Worm (Caenorhabditis elegans): Measurements from ENCODE around the gene CC8.3.

CC8.3 gene

ce11 chrIV:3642189-3642588, at the start of gene CC8.3:
TSS of gene CC8.3 (minus strand) at chrIV:3642289.
- TF ChIP-seq tbx-11 (GFP tag; IDR thresholded peaks at IDR 0.05): no peak
- no peak for TF ChIP-seq aly-1 (tag; optimal IDR thresholded peaks at IDR 0.05)
- no peak for TF ChIP-seq B0310.2 (tag; optimal IDR thresholded peaks at IDR 0.05)
- TF ChIP-seq sea-1 (GFP tag; conservative IDR thresholded peaks at IDR 0.05): no peak
- TF ChIP-seq tra-4 (tag; optimal IDR thresholded peaks at IDR 0.05): no peak
- TF ChIP-seq hnd-1 (tag; optimal IDR thresholded peaks at IDR 0.05): no peak
- no peak for TF ChIP-seq ets-7 (tag; optimal IDR thresholded peaks at IDR 0.05)
- no peak for TF ChIP-seq flt-1 (GFP tag; IDR thresholded peaks at IDR 0.05)
- TF ChIP-seq tbx-37 (GFP tag; conservative IDR thresholded peaks at IDR 0.05): no peak
- no peak for TF ChIP-seq pes-1 (GFP tag; IDR thresholded peaks at IDR 0.05)
- TF ChIP-seq ceh-13 (GFP tag; optimal IDR thresholded peaks at IDR 0.05): no peak
- TF ChIP-seq hmg-4 (GFP tag; optimal IDR thresholded peaks at IDR 0.05): no peak
- no peak for TF ChIP-seq F13C5.2 (tag; optimal IDR thresholded peaks at IDR 0.05)
- TF ChIP-seq hmbx-1 (tag; optimal IDR thresholded peaks at IDR 0.05): no peak
- TF ChIP-seq scrt-1 (GFP tag; IDR thresholded peaks at IDR 0.05): no peak
- TF ChIP-seq ceh-36 (tag; optimal IDR thresholded peaks at IDR 0.05): no peak
- TF ChIP-seq ama-1 (optimal IDR thresholded peaks at IDR 0.05): no peak

- no peak for TF ChIP-seq sea-1 (GFP tag; conservative IDR thresholded peaks at IDR 0.05)
- TF ChIP-seq hmbx-1 (tag; optimal IDR thresholded peaks at IDR 0.05): no peak
- no peak for TF ChIP-seq B0310.2 (tag; optimal IDR thresholded peaks at IDR 0.05)
- TF ChIP-seq ceh-13 (GFP tag; optimal IDR thresholded peaks at IDR 0.05): no peak
- no peak for TF ChIP-seq tbx-11 (GFP tag; IDR thresholded peaks at IDR 0.05)
- TF ChIP-seq scrt-1 (GFP tag; IDR thresholded peaks at IDR 0.05): no peak
- no peak for TF ChIP-seq hmg-4 (GFP tag; optimal IDR thresholded peaks at IDR 0.05)
- no peak for TF ChIP-seq flt-1 (GFP tag; IDR thresholded peaks at IDR 0.05)
- no peak for TF ChIP-seq ama-1 (optimal IDR thresholded peaks at IDR 0.05)
- no peak for TF ChIP-seq hnd-1 (tag; optimal IDR thresholded peaks at IDR 0.05)
- TF ChIP-seq aly-1 (tag; optimal IDR thresholded peaks at IDR 0.05): no peak
These were observed 46.0 kb upstream of the CC8.3 start for ce11 chrIV:3688050-3688449.

ce11 chrIV:3686765-3687164, 44.7 kb upstream of the CC8.3 start, which contains the start of gene map-1:
TSS of gene map-1 (minus strand) at chrIV:3686865.
- TF ChIP-seq ama-1 (optimal IDR thresholded peaks at IDR 0.05): no peak
- no peak for TF ChIP-seq B0310.2 (tag; optimal IDR thresholded peaks at IDR 0.05)
- TF ChIP-seq hmbx-1 (tag; optimal IDR thresholded peaks at IDR 0.05): no peak
- no peak for TF ChIP-seq tra-4 (tag; optimal IDR thresholded peaks at IDR 0.05)
- TF ChIP-seq sea-1 (GFP tag; conservative IDR thresholded peaks at IDR 0.05): no peak
- TF ChIP-seq scrt-1 (GFP tag; IDR thresholded peaks at IDR 0.05): no peak
- no peak for TF ChIP-seq ceh-13 (GFP tag; optimal IDR thresholded peaks at IDR 0.05)
- no peak for TF ChIP-seq aly-1 (tag; optimal IDR thresholded peaks at IDR 0.05)
- TF ChIP-seq hnd-1 (tag; optimal IDR thresholded peaks at IDR 0.05): no peak
- no peak for TF ChIP-seq tbx-37 (GFP tag; conservative IDR thresholded peaks at IDR 0.05)
- TF ChIP-seq flt-1 (GFP tag; IDR thresholded peaks at IDR 0.05): no peak
- TF ChIP-seq hmg-4 (GFP tag; optimal IDR thresholded peaks at IDR 0.05): no peak
- no peak for TF ChIP-seq tbx-11 (GFP tag; IDR thresholded peaks at IDR 0.05)
- TF ChIP-seq ets-7 (tag; optimal IDR thresholded peaks at IDR 0.05): no peak
- TF ChIP-seq F13C5.2 (tag; optimal IDR thresholded peaks at IDR 0.05): no peak
- no peak for TF ChIP-seq pes-1 (GFP tag; IDR thresholded peaks at IDR 0.05)
- TF ChIP-seq ceh-36 (tag; optimal IDR thresholded peaks at IDR 0.05): no peak

ce11 chrIV:3686260-3686659, 44.2 kb upstream of the CC8.3 start:
- TF ChIP-seq ama-1 (optimal IDR thresholded peaks at IDR 0.05) (no peak), aly-1 (tag; optimal IDR thresholded peaks at IDR 0.05) (peak; percentile 73), tbx-11 (GFP tag; IDR thresholded peaks at IDR 0.05) (0 out of 2 replicates have a peak, but pooled peaks have one; percentile 38), hmg-4 (GFP tag; optimal IDR thresholded peaks at IDR 0.05) (peak; percentile 21)

ce11 chrIV:3681763-3682162, 39.7 kb upstream of the CC8.3 start:
- TF ChIP-seq ets-7 (tag; optimal IDR thresholded peaks at IDR 0.05) (no peak), scrt-1 (GFP tag; IDR thresholded peaks at IDR 0.05) (no peak), tbx-11 (GFP tag; IDR thresholded peaks at IDR 0.05) (no peak)

ce11 chrIV:3668603-3669002, 26.5 kb upstream of the CC8.3 start, which contains the start of gene fmil-1:
TSS of gene fmil-1 (minus strand) at chrIV:3668703.
- no peak for TF ChIP-seq scrt-1 (GFP tag; IDR thresholded peaks at IDR 0.05)
- TF ChIP-seq ceh-36 (tag; optimal IDR thresholded peaks at IDR 0.05): no peak
- TF ChIP-seq flt-1 (GFP tag; IDR thresholded peaks at IDR 0.05): no peak
- TF ChIP-seq B0310.2 (tag; optimal IDR thresholded peaks at IDR 0.05): no peak
- TF ChIP-seq tbx-37 (GFP tag; conservative IDR thresholded peaks at IDR 0.05): no peak
- TF ChIP-seq pes-1 (GFP tag; IDR thresholded peaks at IDR 0.05): no peak
- no peak for TF ChIP-seq hmbx-1 (tag; optimal IDR thresholded peaks at IDR 0.05)
- no peak for TF ChIP-seq tbx-11 (GFP tag; IDR thresholded peaks at IDR 0.05)
- TF ChIP-seq tra-4 (tag; optimal IDR thresholded peaks at IDR 0.05): no peak
- no peak for TF ChIP-seq ama-1 (optimal IDR thresholded peaks at IDR 0.05)
- no peak for TF ChIP-seq ceh-13 (GFP tag; optimal IDR thresholded peaks at IDR 0.05)
- no peak for TF ChIP-seq hnd-1 (tag; optimal IDR thresholded peaks at IDR 0.05)
- no peak for TF ChIP-seq F13C5.2 (tag; optimal IDR thresholded peaks at IDR 0.05)
- TF ChIP-seq ets-7 (tag; optimal IDR thresholded peaks at IDR 0.05): no peak
- TF ChIP-seq sea-1 (GFP tag; conservative IDR thresholded peaks at IDR 0.05): no peak
- TF ChIP-seq hmg-4 (GFP tag; optimal IDR thresholded peaks at IDR 0.05): no peak

ce11 chrIV:3667796-3668195, 25.7 kb upstream of the CC8.3 start:
- TF ChIP-seq ceh-36 (tag; optimal IDR thresholded peaks at IDR 0.05): no peak
- TF ChIP-seq tbx-11 (GFP tag; IDR thresholded peaks at IDR 0.05): no peak
- TF ChIP-seq flt-1 (GFP tag; IDR thresholded peaks at IDR 0.05): no peak
- no peak for TF ChIP-seq aly-1 (tag; optimal IDR thresholded peaks at IDR 0.05)
- no peak for TF ChIP-seq pes-1 (GFP tag; IDR thresholded peaks at IDR 0.05)
- no peak for TF ChIP-seq ama-1 (optimal IDR thresholded peaks at IDR 0.05)
- no peak for TF ChIP-seq hmbx-1 (tag; optimal IDR thresholded peaks at IDR 0.05)
- TF ChIP-seq hnd-1 (tag; optimal IDR thresholded peaks at IDR 0.05): no peak
- TF ChIP-seq sea-1 (GFP tag; conservative IDR thresholded peaks at IDR 0.05): no peak
- TF ChIP-seq tbx-37 (GFP tag; conservative IDR thresholded peaks at IDR 0.05): no peak
- TF ChIP-seq hmg-4 (GFP tag; optimal IDR thresholded peaks at IDR 0.05): no peak
- TF ChIP-seq tra-4 (tag; optimal IDR thresholded peaks at IDR 0.05): no peak
- no peak for TF ChIP-seq ceh-13 (GFP tag; optimal IDR thresholded peaks at IDR 0.05)
- no peak for TF ChIP-seq ets-7 (tag; optimal IDR thresholded peaks at IDR 0.05)
